Fruit fly (Drosophila melanogaster) whole organism, wandering third instar larva: ENCODE measurements around the gene dsh.

ENCODE experiments used
- CG32264 ChIP-seq: fragments of 200-800 bp; sonication (Bioruptor generic); optimal IDR thresholded peaks from 2 replicates; lab custom pipeline; 2016; ENCODE audit warnings: missing biosample characterization, missing genetic modification characterization
- CrebA ChIP-seq: fragments of 200-800 bp; sonication (Bioruptor generic); optimal IDR thresholded peaks from 2 replicates; lab custom pipeline; 2016; ENCODE audit warnings: missing biosample characterization, mild to moderate bottlenecking, missing genetic modification characterization, borderline replicate concordance
- Hr78 ChIP-seq: fragments of >200 bp; optimal IDR thresholded peaks from 2 replicates; lab custom pipeline; 2017; ENCODE audit warnings: missing biosample characterization, missing genetic modification characterization
- Jra ChIP-seq: sonication (Bioruptor generic); optimal IDR thresholded peaks from 2 replicates; lab custom pipeline; 2016; ENCODE audit warnings: missing biosample characterization, missing genetic modification characterization
- Myc ChIP-seq: fragments of >200 bp; optimal IDR thresholded peaks from 2 replicates; lab custom pipeline; 2017
- Sp1 ChIP-seq: fragments of 200-800 bp; sonication (Bioruptor generic); optimal IDR thresholded peaks from 3 replicates; lab custom pipeline; 2019; ENCODE audit warnings: missing biosample characterization, mild to moderate bottlenecking, missing genetic modification characterization, moderate library complexity
- ey ChIP-seq: fragments of 200-800 bp; sonication (Bioruptor generic); optimal IDR thresholded peaks from 2 replicates; lab custom pipeline; 2016; ENCODE audit warnings: missing biosample characterization, missing genetic modification characterization
- fru ChIP-seq: fragments of 200-800 bp; sonication (Bioruptor generic); optimal IDR thresholded peaks from 3 replicates; lab custom pipeline; 2016; ENCODE audit warnings: missing biosample characterization, mild to moderate bottlenecking, missing genetic modification characterization
- lola ChIP-seq: fragments of >200 bp; optimal IDR thresholded peaks from 2 replicates; lab custom pipeline; 2017; ENCODE audit warnings: missing biosample characterization, missing genetic modification characterization
- pan ChIP-seq: fragments of >200 bp; optimal IDR thresholded peaks from 2 replicates; lab custom pipeline; 2017

dm6 chrX:11385498-11385897 is 29.8 kb downstream of the dsh start:
- TF ChIP-seq ey (GFP tag; lab: Kevin White, UChicago) (no peak), Jra (GFP tag; lab: Kevin White, UChicago) (no peak), CG32264 (GFP tag; lab: Kevin White, UChicago) (no peak), lola (GFP tag; lab: Kevin White, UChicago) (no peak), Sp1 (no peak), pan (lab: Kevin White, UChicago) (no peak), fru (no peak), Hr78 (no peak), CrebA (GFP tag; lab: Kevin White, UChicago) (no peak), Myc (lab: Kevin White, UChicago) (no peak)
